Worm (Caenorhabditis elegans) whole organism, mixed stage, embryonic: ENCODE data around the gene W01A11.1.

Source experiments
- bed-3 ChIP-seq: fragments of 200-800 bp; sonication (Bioruptor generic); optimal IDR thresholded peaks from 3 replicates; lab custom pipeline; 2018; ENCODE audit warnings: mild to moderate bottlenecking, missing genetic modification characterization, moderate library complexity, missing compliant biosample characterization
- blmp-1 ChIP-seq: fragments of 150-350 bp; optimal IDR thresholded peaks from 2 replicates; lab custom pipeline; 2014; ENCODE audit warnings: missing biosample characterization, missing genetic modification characterization
- elt-3 ChIP-seq: fragments of 150-350 bp; optimal IDR thresholded peaks from 2 replicates; lab custom pipeline; 2014; ENCODE audit warnings: missing biosample characterization, missing genetic modification characterization
- nhr-12 ChIP-seq: fragments of 150-350 bp; optimal IDR thresholded peaks from 2 replicates; lab custom pipeline; 2014; ENCODE audit warnings: missing biosample characterization, missing genetic modification characterization
- nhr-237 ChIP-seq: fragments of 150-350 bp; optimal IDR thresholded peaks from 2 replicates; lab custom pipeline; 2014; ENCODE audit warnings: missing biosample characterization, missing genetic modification characterization
- nhr-28 ChIP-seq: fragments of 150-350 bp; optimal IDR thresholded peaks from 2 replicates; lab custom pipeline; 2014; ENCODE audit warnings: missing biosample characterization, missing genetic modification characterization
- pha-4 ChIP-seq: fragments of 150-350 bp; optimal IDR thresholded peaks from 2 replicates; lab custom pipeline; 2018; ENCODE audit warnings: missing biosample characterization, missing genetic modification reagents, missing genetic modification characterization
- snpc-4 ChIP-seq: fragments of 150-350 bp; optimal IDR thresholded peaks from 2 replicates; lab custom pipeline; 2014; ENCODE audit warnings: missing biosample characterization, missing genetic modification characterization
- unc-62 ChIP-seq: fragments of 150-350 bp; optimal IDR thresholded peaks from 2 replicates; lab custom pipeline; 2014; ENCODE audit warnings: missing biosample characterization, missing genetic modification reagents, missing genetic modification characterization
- zip-8 ChIP-seq: fragments of 150-350 bp; optimal IDR thresholded peaks from 2 replicates; lab custom pipeline; 2014; ENCODE audit warnings: missing biosample characterization, missing genetic modification characterization
- ztf-11 ChIP-seq: fragments of 150-350 bp; optimal IDR thresholded peaks from 2 replicates; lab custom pipeline; 2014; ENCODE audit warnings: missing biosample characterization, missing genetic modification characterization

ce11 chrV:6508703-6509102 lies 9.7 kb downstream of the W01A11.1 start, which contains the start of gene ubh-3:
- no peak for TF ChIP-seq ztf-11 (tag; lab: Kevin White, UChicago)
- TF ChIP-seq nhr-237 (tag; lab: Kevin White, UChicago) = no peak
- TF ChIP-seq blmp-1 = no peak
- no peak for TF ChIP-seq elt-3 (tag; lab: Kevin White, UChicago)
- no peak for TF ChIP-seq pha-4
- no peak for TF ChIP-seq nhr-28 (tag; lab: Kevin White, UChicago)
- TF ChIP-seq zip-8 = no peak
- TF ChIP-seq unc-62 = no peak
- no peak for TF ChIP-seq bed-3 (GFP tag; lab: Kevin White, UChicago)
- TF ChIP-seq nhr-12 (tag; lab: Kevin White, UChicago) = no peak
- TF ChIP-seq snpc-4 (tag; lab: Kevin White, UChicago) = no peak
